Worm (Caenorhabditis elegans): ENCODE measurements around the gene cnp-3.

- TF ChIP-seq dao-5 (tag; optimal IDR thresholded peaks at IDR 0.05): no peak
- TF ChIP-seq him-1 (tag; optimal IDR thresholded peaks at IDR 0.05): no peak
- TF ChIP-seq W03F9.2 (tag; optimal IDR thresholded peaks at IDR 0.05): peak; percentile 62
Observed at ce11 chrX:17181220-17181619, 43.3 kb upstream of the cnp-3 start.
